Worm (Caenorhabditis elegans) whole organism, L1 larva: Measurements from ENCODE around the gene F52H2.3.
A peak's percentile ranks its signal among the peaks of the same experiment; 100 is the strongest.

ENCODE experiments used
- C16A3.4 ChIP-seq: fragments of 150-350 bp; optimal IDR thresholded peaks from 2 replicates; lab custom pipeline; 2014; ENCODE audit warnings: missing biosample characterization, missing genetic modification characterization
- F16B12.6 ChIP-seq: fragments of 150-350 bp; optimal IDR thresholded peaks from 2 replicates; lab custom pipeline; 2014; ENCODE audit warnings: missing biosample characterization, missing genetic modification characterization
- aha-1 ChIP-seq: fragments of 150-350 bp; optimal IDR thresholded peaks from 2 replicates; lab custom pipeline; 2014; ENCODE audit warnings: missing biosample characterization, missing genetic modification characterization
- ama-1 ChIP-seq: fragments of 150-350 bp; optimal IDR thresholded peaks from 2 replicates; lab custom pipeline; 2014
- blmp-1 ChIP-seq: fragments of 150-350 bp; optimal IDR thresholded peaks from 2 replicates; lab custom pipeline; 2014; ENCODE audit warnings: missing biosample characterization, missing genetic modification characterization
- ceh-82 ChIP-seq, 3 experiments: fragments of 150-350 bp in 1 of 3; sonication (generic microtip) in 2 of 3; optimal IDR thresholded peaks; 2 replicates each; lab custom pipeline; 2014 to 2017; ENCODE audit warnings: missing biosample characterization in 3 of 3, missing genetic modification characterization in 3 of 3
- dpl-1 ChIP-seq, 3 experiments: fragments of 150-350 bp in 2 of 3; sonication (generic microtip) in 1 of 3; optimal IDR thresholded peaks; 2 replicates each; lab custom pipeline; 2014 to 2017; ENCODE audit warnings: missing biosample characterization in 3 of 3, missing genetic modification characterization in 3 of 3, missing genetic modification reagents in 3 of 3
- dsc-1 ChIP-seq: sonication (generic microtip); optimal IDR thresholded peaks from 2 replicates; lab custom pipeline; 2016; ENCODE audit warnings: mild to moderate bottlenecking, missing genetic modification characterization, missing compliant biosample characterization
- efl-1 ChIP-seq, 4 experiments: fragments of 150-350 bp; optimal IDR thresholded peaks in 3 of 4; peaks in 1 of 4; 1 replicate in 1 of 4; 2 replicates in 3 of 4; lab custom pipeline; 2014; ENCODE audit warnings: missing biosample characterization in 2 of 4, missing genetic modification characterization in 2 of 4, missing genetic modification reagents in 2 of 4
- egl-13 ChIP-seq: sonication (generic microtip); optimal IDR thresholded peaks from 2 replicates; lab custom pipeline; 2016; ENCODE audit warnings: missing genotype, missing genetic modification reagents, missing genetic modification characterization, missing compliant biosample characterization
- egl-27 ChIP-seq, 2 experiments: fragments of 150-350 bp in 1 of 2; sonication (generic microtip); optimal IDR thresholded peaks; 3 replicates each; lab custom pipeline; 2017 to 2018; ENCODE audit warnings: missing biosample characterization in 2 of 2, missing genetic modification characterization in 2 of 2, missing genetic modification reagents in 2 of 2
- elt-3 ChIP-seq, 6 experiments: fragments of 150-350 bp in 1 of 6; sonication (generic microtip); optimal IDR thresholded peaks; 2 replicates each; lab custom pipeline; 2017 to 2018; ENCODE audit warnings: missing biosample characterization in 6 of 6, missing genetic modification characterization in 6 of 6, inconsistent platforms in 1 of 6
- fkh-4 ChIP-seq: sonication (generic microtip); optimal IDR thresholded peaks from 2 replicates; lab custom pipeline; 2016; ENCODE audit warnings: missing compliant biosample characterization, missing genetic modification characterization, borderline replicate concordance
- fkh-8 ChIP-seq: sonication (generic microtip); optimal IDR thresholded peaks from 2 replicates; lab custom pipeline; 2016; ENCODE audit warnings: mild to moderate bottlenecking, missing genetic modification characterization, missing compliant biosample characterization
- grh-1 ChIP-seq: fragments of 200-800 bp; sonication (Bioruptor generic); IDR thresholded peaks from 2 replicates; pipeline ENCODE4 v1.3.6; 2022; ENCODE audit warnings: missing genetic modification reagents, missing genetic modification characterization, missing compliant biosample characterization
- isw-1 ChIP-seq: fragments of 200-800 bp; sonication (Bioruptor generic); IDR thresholded peaks from 2 replicates; pipeline ENCODE4 v1.3.6; 2022; ENCODE audit warnings: missing genetic modification characterization, missing compliant biosample characterization
- lin-14 ChIP-seq: fragments of 200-800 bp; sonication (Bioruptor generic); optimal IDR thresholded peaks from 2 replicates; lab custom pipeline; 2018; ENCODE audit warnings: mild to moderate bottlenecking, missing genetic modification characterization, moderate library complexity, missing compliant biosample characterization
- lin-35 ChIP-seq, 2 experiments: fragments of 150-350 bp; optimal IDR thresholded peaks; 2 replicates each; lab custom pipeline; 2014; ENCODE audit warnings: missing biosample characterization in 2 of 2, missing genetic modification characterization in 2 of 2, missing genetic modification reagents in 2 of 2
- lir-3 ChIP-seq: sonication (generic microtip); optimal IDR thresholded peaks from 2 replicates; lab custom pipeline; 2016; ENCODE audit warnings: mild to moderate bottlenecking, missing genetic modification characterization, moderate library complexity, missing compliant biosample characterization; ENCODE audit not compliant: poor library complexity
- lsy-2 ChIP-seq, 2 experiments: fragments of 150-350 bp; optimal IDR thresholded peaks; 2 replicates each; lab custom pipeline; 2014; ENCODE audit warnings: missing biosample characterization in 2 of 2, missing genetic modification characterization in 2 of 2
- mdl-1 ChIP-seq, 2 experiments: fragments of 150-350 bp; optimal IDR thresholded peaks; 2 replicates each; lab custom pipeline; 2014 to 2017; ENCODE audit warnings: missing biosample characterization in 2 of 2, missing genetic modification characterization in 2 of 2, inconsistent platforms in 1 of 2
- mep-1 ChIP-seq: fragments of 150-350 bp; optimal IDR thresholded peaks from 2 replicates; lab custom pipeline; 2014; ENCODE audit warnings: missing biosample characterization, missing genetic modification characterization
- nhr-12 ChIP-seq: sonication (generic microtip); optimal IDR thresholded peaks from 2 replicates; lab custom pipeline; 2017; ENCODE audit warnings: missing biosample characterization, missing genetic modification characterization
- nhr-19 ChIP-seq: fragments of 200-800 bp; sonication (Bioruptor generic); conservative IDR thresholded peaks from 2 replicates; pipeline ENCODE4 v1.3.6; 2022; ENCODE audit warnings: missing genetic modification characterization, missing compliant biosample characterization
- nhr-20 ChIP-seq: sonication (generic microtip); optimal IDR thresholded peaks from 2 replicates; lab custom pipeline; 2016; ENCODE audit warnings: mild to moderate bottlenecking, missing genetic modification characterization, missing compliant biosample characterization
- nhr-28 ChIP-seq: fragments of 150-350 bp; optimal IDR thresholded peaks from 2 replicates; lab custom pipeline; 2014; ENCODE audit warnings: missing biosample characterization, missing genetic modification characterization
- nhr-47 ChIP-seq: sonication (generic microtip); optimal IDR thresholded peaks from 2 replicates; lab custom pipeline; 2016; ENCODE audit warnings: mild to moderate bottlenecking, missing genetic modification characterization, moderate library complexity, missing compliant biosample characterization
- nhr-71 ChIP-seq: sonication (generic microtip); optimal IDR thresholded peaks from 2 replicates; lab custom pipeline; 2016; ENCODE audit warnings: mild to moderate bottlenecking, missing genetic modification characterization, moderate library complexity, missing compliant biosample characterization
- nhr-77 ChIP-seq: fragments of 150-350 bp; optimal IDR thresholded peaks from 2 replicates; lab custom pipeline; 2014; ENCODE audit warnings: missing biosample characterization, missing genetic modification characterization
- nhr-85 ChIP-seq: sonication (generic microtip); peaks from one replicate; lab custom pipeline; 2016; ENCODE audit warnings: missing genetic modification characterization, inconsistent platforms, missing compliant biosample characterization
- nhr-90 ChIP-seq: sonication (generic microtip); optimal IDR thresholded peaks from 2 replicates; lab custom pipeline; 2016; ENCODE audit warnings: mild to moderate bottlenecking, missing genetic modification characterization, missing compliant biosample characterization; ENCODE audit not compliant: poor library complexity
- pag-3 ChIP-seq: sonication (generic microtip); optimal IDR thresholded peaks from 2 replicates; lab custom pipeline; 2017; ENCODE audit warnings: missing genetic modification characterization, mild to moderate bottlenecking, missing compliant biosample characterization, antibody characterized with exemption, borderline replicate concordance; ENCODE audit not compliant: insufficient read depth
- pax-3 ChIP-seq: fragments of 200-800 bp; sonication (Bioruptor generic); optimal IDR thresholded peaks from 2 replicates; lab custom pipeline; 2018; ENCODE audit warnings: mild to moderate bottlenecking, missing genetic modification characterization, moderate library complexity, missing compliant biosample characterization
- rnt-1 ChIP-seq: sonication (generic microtip); optimal IDR thresholded peaks from 2 replicates; lab custom pipeline; 2016; ENCODE audit warnings: mild to moderate bottlenecking, missing genetic modification characterization, moderate library complexity, missing compliant biosample characterization
- skn-1 ChIP-seq: fragments of 150-350 bp; optimal IDR thresholded peaks from 2 replicates; lab custom pipeline; 2014; ENCODE audit warnings: missing biosample characterization, missing genetic modification characterization
- snu-23 ChIP-seq: sonication (generic microtip); optimal IDR thresholded peaks from 2 replicates; lab custom pipeline; 2016; ENCODE audit warnings: missing genetic modification characterization, missing compliant biosample characterization
- sup-37 ChIP-seq: fragments of 200-800 bp; sonication (Bioruptor generic); optimal IDR thresholded peaks from 2 replicates; lab custom pipeline; 2018; ENCODE audit warnings: mild to moderate bottlenecking, missing genetic modification characterization, missing compliant biosample characterization
- tbx-2 ChIP-seq: sonication (generic microtip); optimal IDR thresholded peaks from 2 replicates; lab custom pipeline; 2016; ENCODE audit warnings: missing genetic modification characterization, missing compliant biosample characterization
- unc-62 ChIP-seq: fragments of 150-350 bp; optimal IDR thresholded peaks from 2 replicates; lab custom pipeline; 2014; ENCODE audit warnings: missing biosample characterization, missing genetic modification reagents, missing genetic modification characterization
- unc-98 ChIP-seq: fragments of 200-800 bp; sonication (Bioruptor generic); IDR thresholded peaks from 2 replicates; pipeline ENCODE4 v1.3.6; 2022; ENCODE audit warnings: missing genetic modification characterization, missing compliant biosample characterization
- vab-15 ChIP-seq: sonication (generic microtip); optimal IDR thresholded peaks from 2 replicates; lab custom pipeline; 2017; ENCODE audit warnings: missing genotype, mild to moderate bottlenecking, missing genetic modification characterization, missing compliant biosample characterization
- xbp-1 ChIP-seq: sonication (generic microtip); optimal IDR thresholded peaks from 2 replicates; lab custom pipeline; 2016; ENCODE audit warnings: missing genetic modification characterization, missing compliant biosample characterization
- zag-1 ChIP-seq: fragments of 150-350 bp; optimal IDR thresholded peaks from 2 replicates; lab custom pipeline; 2014; ENCODE audit warnings: missing biosample characterization, missing genetic modification characterization

The F52H2.3 gene

DNA sequence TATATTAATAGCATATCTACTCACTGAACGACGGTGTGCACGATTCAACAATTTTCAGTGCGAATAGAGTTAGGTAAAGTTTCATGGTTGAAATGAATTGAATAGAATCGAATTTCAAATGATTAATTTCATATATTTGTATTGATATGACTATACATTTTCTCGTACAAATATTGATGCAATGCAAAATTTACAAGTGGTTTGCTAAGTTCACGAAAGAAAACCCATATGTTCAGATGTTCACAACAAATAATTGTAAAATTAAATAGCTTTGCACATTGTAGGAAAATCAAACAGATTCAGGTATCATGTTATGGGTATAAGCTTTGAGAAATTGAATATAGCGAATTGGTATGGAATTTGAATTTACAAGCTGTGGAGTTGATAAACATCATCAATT is 44.8 kb upstream of the F52H2.3 start, which contains the start of gene H01M10.2:
TSS of gene H01M10.2 (minus strand) at position 101 of the 400 bp plus-strand sequence.
- TF ChIP-seq unc-98 (GFP tag; lab: Robert Waterston, UW) (no peak), dsc-1 (tag; lab: Kevin White, UChicago) (no peak), zag-1 (tag; lab: Kevin White, UChicago) (no peak), nhr-47 (tag; lab: Kevin White, UChicago) (no peak), xbp-1 (tag; lab: Kevin White, UChicago) (no peak), elt-3 (tag; optimal IDR thresholded peaks at IDR 0.05; lab: Kevin White, UChicago) (no peak)

DNA sequence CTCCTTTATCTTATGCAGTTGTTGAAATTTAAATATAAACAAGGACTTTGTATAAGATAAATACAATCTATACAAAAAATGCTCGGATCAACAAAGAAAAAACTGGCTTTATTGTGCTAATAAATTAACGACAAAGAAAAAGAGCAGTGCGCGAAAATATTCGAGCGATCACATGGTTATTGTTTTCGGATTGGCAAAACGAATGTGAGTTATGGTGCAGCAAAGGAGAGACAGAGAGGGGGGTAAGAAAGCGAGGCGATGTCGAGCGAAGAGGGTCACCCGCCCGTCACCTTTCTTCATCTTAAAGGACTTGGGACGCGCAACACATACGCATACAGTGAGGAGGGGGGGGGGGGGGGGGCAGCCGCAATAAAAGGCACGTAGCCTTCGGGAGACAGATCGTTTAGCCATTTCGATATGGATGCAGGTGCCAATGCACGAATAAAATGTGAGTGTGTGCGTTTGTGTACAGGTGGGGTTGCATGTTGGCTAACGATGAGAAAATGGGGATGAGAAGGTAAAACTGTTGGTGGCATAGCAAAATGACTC is 42.4 kb upstream of the F52H2.3 start:
- TF ChIP-seq lin-14 (GFP tag; lab: Kevin White, UChicago) (peak; percentile 59), grh-1 (GFP tag; lab: Robert Waterston, UW) (0 out of 2 replicates have a peak, but pooled peaks have one; percentile 32), nhr-28 (tag; lab: Kevin White, UChicago) (no peak), vab-15 (tag; lab: Kevin White, UChicago) (no peak), ama-1 (no peak), nhr-19 (GFP tag; lab: Robert Waterston, UW) (peak; percentile 11; the same call in 1 of the 2 replicates), F16B12.6 (tag; lab: Kevin White, UChicago) (no peak), nhr-47 (tag; lab: Kevin White, UChicago) (peak; percentile 18), ceh-82 (tag; optimal IDR thresholded peaks at IDR 0.05; lab: Kevin White, UChicago) (no peak), efl-1 (optimal IDR thresholded peaks at IDR 0.05; lab: Kevin White, UChicago) (no peak), efl-1 (GFP tag; optimal IDR thresholded peaks at IDR 0.05 in 1 of 2; lab: Kevin White, UChicago) (peak in 1 of 2 experiments; percentile 8), egl-13 (no peak), fkh-4 (tag; lab: Kevin White, UChicago) (no peak), snu-23 (GFP tag; lab: Kevin White, UChicago) (peak; percentile 3), pax-3 (tag; lab: Kevin White, UChicago) (no peak), nhr-90 (tag; lab: Kevin White, UChicago) (peak; percentile 31), aha-1 (tag; lab: Kevin White, UChicago) (no peak), nhr-71 (tag; lab: Kevin White, UChicago) (peak; percentile 13), nhr-20 (peak; percentile 0), nhr-85 (tag; lab: Kevin White, UChicago) (peak; percentile 86), sup-37 (GFP tag; lab: Kevin White, UChicago) (no peak), unc-62 (GFP tag; lab: Kevin White, UChicago) (no peak), skn-1 (tag; lab: Kevin White, UChicago) (peak; percentile 22)

DNA sequence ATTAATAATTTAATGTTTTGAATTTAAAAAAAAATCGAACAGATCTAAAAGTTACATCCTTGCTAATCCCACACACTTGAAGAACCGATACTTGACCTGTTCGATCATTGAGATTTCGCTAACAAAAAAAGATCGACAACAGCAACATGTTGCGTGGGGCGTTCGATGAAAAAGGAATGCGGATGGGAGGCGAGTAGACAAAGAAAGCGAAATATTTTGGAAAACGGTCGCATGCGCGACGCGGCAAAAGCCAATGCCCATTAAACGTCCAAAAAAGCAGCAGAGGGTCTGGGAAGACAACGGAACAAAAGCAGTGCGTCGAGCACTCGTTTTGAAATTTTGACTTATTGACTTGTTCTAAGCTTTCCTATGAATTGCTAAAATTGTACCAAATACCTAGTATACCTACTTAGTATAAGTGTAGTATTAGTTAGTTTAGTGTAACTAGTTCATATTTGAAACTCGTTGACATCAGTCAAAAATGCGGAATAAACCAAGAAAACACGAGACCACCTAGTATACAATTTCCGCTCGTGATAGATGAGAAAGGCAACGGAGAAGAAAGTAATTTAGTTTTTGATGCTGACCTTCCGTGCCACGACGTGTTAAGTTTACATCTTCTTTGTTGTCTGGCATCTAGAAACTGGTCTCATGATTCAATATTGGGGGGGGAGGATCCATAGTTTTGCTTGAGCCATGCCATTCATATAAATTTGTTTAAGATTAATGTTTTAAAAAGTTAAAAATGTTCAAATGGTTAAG is 41.2 kb upstream of the F52H2.3 start:
- TF ChIP-seq nhr-85 (tag; lab: Kevin White, UChicago), result peak; percentile 91
- TF ChIP-seq tbx-2 (tag; lab: Kevin White, UChicago), result peak; percentile 8
- TF ChIP-seq lin-35 (GFP tag; optimal IDR thresholded peaks at IDR 0.05; lab: Kevin White, UChicago), result peak in 1 of 2 experiments; percentile 59
- TF ChIP-seq skn-1 (tag; lab: Kevin White, UChicago), result peak; percentile 65
- TF ChIP-seq nhr-77 (tag; lab: Kevin White, UChicago), result no peak
- peak; percentile 7 for TF ChIP-seq C16A3.4 (tag; lab: Kevin White, UChicago)
- peak; percentile 70 for TF ChIP-seq nhr-71 (tag; lab: Kevin White, UChicago)
- TF ChIP-seq mep-1 (tag; lab: Kevin White, UChicago), result peak; percentile 48
- TF ChIP-seq nhr-20, result peak; percentile 73
- TF ChIP-seq fkh-8 (tag; lab: Kevin White, UChicago), result no peak
- TF ChIP-seq dpl-1 (GFP tag; optimal IDR thresholded peaks at IDR 0.05; lab: Kevin White, UChicago), result no peak
- TF ChIP-seq lin-14 (GFP tag; lab: Kevin White, UChicago), result peak; percentile 80
- 0 out of 2 replicates have a peak, but pooled peaks have one; percentile 12 for TF ChIP-seq nhr-19 (GFP tag; lab: Robert Waterston, UW)
- TF ChIP-seq rnt-1 (tag; lab: Kevin White, UChicago), result no peak
- TF ChIP-seq isw-1 (GFP tag; lab: Robert Waterston, UW), result no peak
- TF ChIP-seq vab-15 (tag; lab: Kevin White, UChicago), result peak; percentile 63
- no peak for TF ChIP-seq nhr-28 (tag; lab: Kevin White, UChicago)
- no peak for TF ChIP-seq egl-27 (tag; optimal IDR thresholded peaks at IDR 0.05; lab: Kevin White, UChicago)
- TF ChIP-seq nhr-90 (tag; lab: Kevin White, UChicago), result peak; percentile 32
- peak; percentile 69 for TF ChIP-seq snu-23 (GFP tag; lab: Kevin White, UChicago)
- TF ChIP-seq blmp-1 (tag; lab: Kevin White, UChicago), result peak; percentile 46
- TF ChIP-seq pag-3 (tag; lab: Kevin White, UChicago), result peak; percentile 76
- peak; percentile 2 for TF ChIP-seq lir-3
- peak in 2 of 6 experiments; percentile 52 to 61 for TF ChIP-seq elt-3 (tag; optimal IDR thresholded peaks at IDR 0.05; lab: Kevin White, UChicago)
- peak in 1 of 2 experiments; percentile 10 for TF ChIP-seq lsy-2 (tag; optimal IDR thresholded peaks at IDR 0.05; lab: Kevin White, UChicago)
- peak in 1 of 2 experiments; percentile 56 for TF ChIP-seq mdl-1 (tag; optimal IDR thresholded peaks at IDR 0.05; lab: Kevin White, UChicago)
- no peak for TF ChIP-seq nhr-12
- TF ChIP-seq sup-37 (GFP tag; lab: Kevin White, UChicago), result no peak
